Fruit fly (Drosophila melanogaster) whole organism, embryonic: ENCODE results near the gene CG13949.

Source experiments
- ATbp ChIP-seq: fragments of 200-800 bp; sonication (Bioruptor generic); optimal IDR thresholded peaks from 2 replicates; lab custom pipeline; 2017; ENCODE audit warnings: missing biosample characterization, mild to moderate bottlenecking, missing genetic modification characterization, missing genetic modification reagents
- B-H1 ChIP-seq: fragments of 200-800 bp; sonication (Bioruptor generic); IDR thresholded peaks from 3 replicates; pipeline ENCODE4 v1.3.6; 2022; ENCODE audit warnings: missing biosample characterization, missing genetic modification characterization
- CG10267 ChIP-seq: fragments of 200-800 bp; sonication (Bioruptor generic); optimal IDR thresholded peaks from 2 replicates; lab custom pipeline; 2018; ENCODE audit warnings: missing biosample characterization, mild to moderate bottlenecking, missing genetic modification characterization, moderate library complexity
- CG10959 ChIP-seq: fragments of 200-800 bp; sonication (Bioruptor generic); IDR thresholded peaks from 2 replicates; pipeline ENCODE4 v1.3.6; 2022; ENCODE audit warnings: missing biosample characterization, missing genetic modification characterization
- CG10979 ChIP-seq: fragments of 200-800 bp; sonication (Bioruptor generic); optimal IDR thresholded peaks from 2 replicates; lab custom pipeline; 2018; ENCODE audit warnings: missing biosample characterization, mild to moderate bottlenecking, missing genetic modification characterization, moderate library complexity
- CG11560 ChIP-seq: fragments of 200-800 bp; sonication (Bioruptor generic); IDR thresholded peaks from 3 replicates; pipeline ENCODE4 v1.3.6; 2022; ENCODE audit warnings: missing biosample characterization, missing genetic modification characterization
- CG11696 ChIP-seq: fragments of 200-800 bp; sonication (Bioruptor generic); IDR thresholded peaks from 2 replicates; pipeline ENCODE4 v1.3.6; 2022; ENCODE audit warnings: missing biosample characterization, missing genetic modification characterization
- CG12942 ChIP-seq: fragments of 200-800 bp; sonication (Bioruptor generic); optimal IDR thresholded peaks from 3 replicates; lab custom pipeline; 2016; ENCODE audit warnings: missing biosample characterization, missing genetic modification characterization
- CG13424 ChIP-seq: fragments of 200-800 bp; sonication (Bioruptor generic); optimal IDR thresholded peaks from 2 replicates; lab custom pipeline; 2019; ENCODE audit warnings: missing biosample characterization, mild to moderate bottlenecking, missing genetic modification characterization, moderate library complexity
- CG14860 ChIP-seq: fragments of 200-800 bp; sonication (Bioruptor generic); IDR thresholded peaks from 3 replicates; pipeline ENCODE4 v1.3.6; 2022; ENCODE audit warnings: missing biosample characterization, missing genetic modification characterization; ENCODE audit not compliant: partially characterized antibody
- CG15696 ChIP-seq: fragments of 200-800 bp; sonication (Bioruptor generic); optimal IDR thresholded peaks from 2 replicates; lab custom pipeline; 2019; ENCODE audit warnings: missing biosample characterization, mild to moderate bottlenecking, missing genetic modification characterization, moderate library complexity
- CG17328 ChIP-seq: fragments of 200-800 bp; sonication (Bioruptor generic); IDR thresholded peaks from 2 replicates; pipeline ENCODE4 v1.3.6; 2022; ENCODE audit warnings: missing biosample characterization, missing genetic modification characterization
- CG18262 ChIP-seq: fragments of 200-800 bp; optimal IDR thresholded peaks from 3 replicates; lab custom pipeline; 2019; ENCODE audit warnings: missing biosample characterization, mild to moderate bottlenecking, missing genetic modification characterization, moderate library complexity
- CG1832 ChIP-seq: fragments of 200-800 bp; sonication (Bioruptor generic); optimal IDR thresholded peaks from 2 replicates; lab custom pipeline; 2017; ENCODE audit warnings: missing biosample characterization, mild to moderate bottlenecking, missing genetic modification characterization, inconsistent platforms
- CG2120 ChIP-seq: fragments of 200-800 bp; sonication (Bioruptor generic); optimal IDR thresholded peaks from 3 replicates; lab custom pipeline; 2016; ENCODE audit warnings: missing biosample characterization, missing genetic modification characterization
- CG30020 ChIP-seq: fragments of 200-800 bp; optimal IDR thresholded peaks from 2 replicates; lab custom pipeline; 2019; ENCODE audit warnings: missing biosample characterization, mild to moderate bottlenecking, missing genetic modification characterization, moderate library complexity
- CG3281 ChIP-seq: fragments of 200-800 bp; sonication (Bioruptor generic); optimal IDR thresholded peaks from 3 replicates; lab custom pipeline; 2017; ENCODE audit warnings: missing biosample characterization, mild to moderate bottlenecking, missing genetic modification characterization
- CG5953 ChIP-seq: fragments of 200-800 bp; sonication (Bioruptor generic); IDR thresholded peaks from 2 replicates; pipeline ENCODE4 v1.3.6; 2022; ENCODE audit warnings: missing biosample characterization, missing genetic modification characterization
- CG7745 ChIP-seq: fragments of 200-800 bp; sonication (Bioruptor generic); optimal IDR thresholded peaks from 2 replicates; lab custom pipeline; 2018; ENCODE audit warnings: missing biosample characterization, mild to moderate bottlenecking, missing genetic modification characterization, moderate library complexity
- CG9215 ChIP-seq: fragments of 200-800 bp; sonication (Bioruptor generic); IDR thresholded peaks from 2 replicates; pipeline ENCODE4 v1.3.6; 2022; ENCODE audit warnings: missing biosample characterization, missing genetic modification characterization
- CG9797 ChIP-seq: fragments of 200-800 bp; sonication (Bioruptor generic); optimal IDR thresholded peaks from 3 replicates; lab custom pipeline; 2018; ENCODE audit warnings: missing biosample characterization, mild to moderate bottlenecking, missing genetic modification characterization
- CHES-1-like ChIP-seq: fragments of 200-800 bp; sonication (Bioruptor generic); optimal IDR thresholded peaks from 2 replicates; lab custom pipeline; 2016; ENCODE audit warnings: missing biosample characterization, missing genetic modification characterization
- CrebB ChIP-seq: fragments of 200-800 bp; sonication (Bioruptor generic); optimal IDR thresholded peaks from 3 replicates; lab custom pipeline; 2018; ENCODE audit warnings: missing biosample characterization, mild to moderate bottlenecking, missing genetic modification characterization
- Dip2 ChIP-seq: fragments of 200-800 bp; sonication (Bioruptor generic); IDR thresholded peaks from 2 replicates; pipeline ENCODE4 v1.3.6; 2022; ENCODE audit warnings: missing biosample characterization, missing genetic modification characterization
- Doc3 ChIP-seq: fragments of 200-800 bp; sonication (Bioruptor generic); IDR thresholded peaks from 3 replicates; pipeline ENCODE4 v1.3.6; 2022; ENCODE audit warnings: missing biosample characterization, missing genetic modification characterization; ENCODE audit not compliant: partially characterized antibody
- Eip74EF ChIP-seq, 2 experiments: fragments of 200-800 bp in 1 of 2; fragments of >200 bp in 1 of 2; sonication (Bioruptor generic) in 1 of 2; optimal IDR thresholded peaks; 2 replicates each; lab custom pipeline; 2017 to 2019; ENCODE audit warnings: missing biosample characterization in 2 of 2, missing genetic modification characterization in 2 of 2, mild to moderate bottlenecking in 1 of 2, moderate library complexity in 1 of 2
- Lim3 ChIP-seq: fragments of 200-800 bp; sonication (Bioruptor generic); IDR thresholded peaks from 2 replicates; pipeline ENCODE4 v1.3.6; 2022; ENCODE audit warnings: missing biosample characterization, missing genetic modification characterization
- Side ChIP-seq: fragments of 200-800 bp; sonication (Bioruptor generic); optimal IDR thresholded peaks from 2 replicates; lab custom pipeline; 2016; ENCODE audit warnings: missing biosample characterization, missing genetic modification characterization
- Sry-β ChIP-seq: fragments of 200-800 bp; sonication (Bioruptor generic); optimal IDR thresholded peaks from 2 replicates; lab custom pipeline; 2018; ENCODE audit warnings: missing biosample characterization, mild to moderate bottlenecking, missing genetic modification characterization, moderate library complexity
- Vsx1 ChIP-seq: fragments of 200-800 bp; sonication (Bioruptor generic); optimal IDR thresholded peaks from 2 replicates; lab custom pipeline; 2017; ENCODE audit warnings: missing biosample characterization, mild to moderate bottlenecking, missing genetic modification characterization, missing genetic modification reagents
- YL-1 ChIP-seq: fragments of 200-800 bp; sonication (Bioruptor generic); optimal IDR thresholded peaks from 3 replicates; lab custom pipeline; 2017; ENCODE audit warnings: missing biosample characterization, mild to moderate bottlenecking, missing genetic modification characterization
- ara ChIP-seq: fragments of 200-800 bp; sonication (Bioruptor generic); IDR thresholded peaks from 2 replicates; pipeline ENCODE4 v1.3.6; 2022; ENCODE audit warnings: missing biosample characterization, missing genetic modification characterization
- az2 ChIP-seq: fragments of 200-800 bp; sonication (Bioruptor generic); optimal IDR thresholded peaks from 3 replicates; lab custom pipeline; 2016; ENCODE audit warnings: missing biosample characterization, missing genetic modification characterization
- bcd ChIP-seq: fragments of 200-800 bp; sonication (Bioruptor generic); optimal IDR thresholded peaks from 2 replicates; lab custom pipeline; 2017; ENCODE audit warnings: missing biosample characterization, mild to moderate bottlenecking, missing genetic modification characterization
- btn ChIP-seq: fragments of 200-800 bp; sonication (Bioruptor generic); optimal IDR thresholded peaks from 2 replicates; lab custom pipeline; 2016; ENCODE audit warnings: missing biosample characterization, missing genetic modification characterization
- crp ChIP-seq, 2 experiments: fragments of 200-800 bp; sonication (Bioruptor generic); optimal IDR thresholded peaks; 2 replicates in 1 of 2; 3 replicates in 1 of 2; lab custom pipeline; 2017; ENCODE audit warnings: missing biosample characterization in 2 of 2, missing genetic modification characterization in 2 of 2, mild to moderate bottlenecking in 1 of 2, moderate library complexity in 1 of 2
- danr ChIP-seq: fragments of 200-800 bp; sonication (Bioruptor generic); IDR thresholded peaks from 2 replicates; pipeline ENCODE4 v1.3.6; 2022; ENCODE audit warnings: missing biosample characterization, missing genetic modification characterization
- ind ChIP-seq: fragments of 200-800 bp; sonication (Bioruptor generic); optimal IDR thresholded peaks from 3 replicates; lab custom pipeline; 2016; ENCODE audit warnings: missing biosample characterization, missing genetic modification characterization
- jigr1 ChIP-seq: fragments of 200-800 bp; sonication (Bioruptor generic); IDR thresholded peaks from 3 replicates; pipeline ENCODE4 v1.3.6; 2022; ENCODE audit warnings: missing biosample characterization, missing genetic modification characterization
- mirr ChIP-seq: fragments of 200-800 bp; sonication (Bioruptor generic); optimal IDR thresholded peaks from 3 replicates; lab custom pipeline; 2018; ENCODE audit warnings: missing biosample characterization, mild to moderate bottlenecking, missing genetic modification characterization
- nerfin-1 ChIP-seq: fragments of 200-800 bp; sonication (Bioruptor generic); optimal IDR thresholded peaks from 3 replicates; lab custom pipeline; 2019; ENCODE audit warnings: missing biosample characterization, mild to moderate bottlenecking, missing genetic modification characterization, moderate library complexity
- onecut ChIP-seq: fragments of 200-800 bp; sonication (Bioruptor generic); IDR thresholded peaks from 2 replicates; pipeline ENCODE4 v1.3.6; 2022; ENCODE audit warnings: missing biosample characterization, missing genetic modification characterization
- pb ChIP-seq: fragments of 200-800 bp; sonication (Bioruptor generic); optimal IDR thresholded peaks from 3 replicates; lab custom pipeline; 2016; ENCODE audit warnings: missing biosample characterization, missing genetic modification characterization
- phol ChIP-seq: fragments of 200-800 bp; sonication (Bioruptor generic); optimal IDR thresholded peaks from 3 replicates; lab custom pipeline; 2018; ENCODE audit warnings: missing biosample characterization, mild to moderate bottlenecking, missing genetic modification characterization, moderate library complexity
- sc ChIP-seq, 3 experiments: fragments of >200 bp in 2 of 3; fragments of 200-800 bp in 1 of 3; sonication (Bioruptor generic) in 1 of 3; optimal IDR thresholded peaks; 2 replicates in 2 of 3; 3 replicates in 1 of 3; lab custom pipeline; 2017; ENCODE audit warnings: mild to moderate bottlenecking in 1 of 3, missing biosample characterization in 1 of 3, missing genetic modification characterization in 1 of 3, missing genetic modification reagents in 1 of 3
- trem ChIP-seq: fragments of 200-800 bp; optimal IDR thresholded peaks from 3 replicates; lab custom pipeline; 2019; ENCODE audit warnings: missing biosample characterization, mild to moderate bottlenecking, missing genetic modification characterization, moderate library complexity
- trh ChIP-seq: fragments of 200-800 bp; sonication (Bioruptor generic); optimal IDR thresholded peaks from 2 replicates; lab custom pipeline; 2016; ENCODE audit warnings: missing biosample characterization, missing genetic modification characterization
- unc-4 ChIP-seq: fragments of 200-800 bp; sonication (Bioruptor generic); IDR thresholded peaks from 2 replicates; pipeline ENCODE4 v1.3.6; 2022; ENCODE audit warnings: missing biosample characterization, missing genetic modification characterization; ENCODE audit not compliant: partially characterized antibody
- wdn ChIP-seq: fragments of 200-800 bp; sonication (Bioruptor generic); IDR thresholded peaks from 2 replicates; pipeline ENCODE4 v1.3.6; 2022; ENCODE audit warnings: missing biosample characterization, missing genetic modification characterization

The CG13949 gene

dm6 chr2L:867899-868605 is 12.9 kb downstream of the CG13949 start, which contains the start of gene aru (continued):
- peak; percentile 9 for TF ChIP-seq Vsx1 (GFP tag; lab: Kevin White, UChicago)
- no peak for TF ChIP-seq sc (optimal IDR thresholded peaks at IDR 0.05; lab: Kevin White, UChicago)
- no peak for TF ChIP-seq sc (GFP tag; optimal IDR thresholded peaks at IDR 0.05; lab: Kevin White, UChicago)
- peak; percentile 99 for TF ChIP-seq CG11696 (GFP tag; lab: Robert Waterston, UW)
- no peak for TF ChIP-seq Doc3 (GFP tag; lab: Robert Waterston, UW)
- no peak for TF ChIP-seq Dip2 (GFP tag; lab: Robert Waterston, UW)
- TF ChIP-seq CG10267 (tag; lab: Kevin White, UChicago), result peak; percentile 39
- TF ChIP-seq trh (GFP tag; lab: Kevin White, UChicago), result no peak
- no peak for TF ChIP-seq Lim3
- no peak for TF ChIP-seq danr (GFP tag; lab: Robert Waterston, UW)
- no peak for TF ChIP-seq btn
- peak; percentile 61 for TF ChIP-seq CG1832 (GFP tag; lab: Kevin White, UChicago)
- no peak for TF ChIP-seq Side (GFP tag; lab: Kevin White, UChicago)
- TF ChIP-seq CG14860 (GFP tag; lab: Robert Waterston, UW), result no peak
- TF ChIP-seq CG12942, result no peak
- no peak for TF ChIP-seq nerfin-1 (tag; lab: Kevin White, UChicago)
- TF ChIP-seq onecut (GFP tag; lab: Robert Waterston, UW), result no peak
- peak; percentile 26 for TF ChIP-seq phol (tag; lab: Kevin White, UChicago)
- peak; percentile 41 for TF ChIP-seq ATbp
- peak; percentile 11 for TF ChIP-seq CHES-1-like (GFP tag; lab: Kevin White, UChicago)
- no peak for TF ChIP-seq CG11560 (tag; lab: Robert Waterston, UW)
- peak; percentile 27 for TF ChIP-seq YL-1 (GFP tag; lab: Kevin White, UChicago)
- no peak for TF ChIP-seq az2 (GFP tag; lab: Kevin White, UChicago)
- TF ChIP-seq Eip74EF (GFP tag; optimal IDR thresholded peaks at IDR 0.05; lab: Kevin White, UChicago), result peak in 1 of 2 experiments; percentile 31
- TF ChIP-seq crp (GFP tag; optimal IDR thresholded peaks at IDR 0.05; lab: Kevin White, UChicago), result no peak
- TF ChIP-seq CG9215 (GFP tag; lab: Robert Waterston, UW), result no peak
- no peak for TF ChIP-seq CG10959 (GFP tag; lab: Robert Waterston, UW)
- TF ChIP-seq CG10979 (tag; lab: Kevin White, UChicago), result peak; percentile 31
- no peak for TF ChIP-seq mirr (GFP tag; lab: Kevin White, UChicago)
- peak; percentile 34 for TF ChIP-seq CG13424
- no peak; the same call in 2 of the 3 replicates for TF ChIP-seq B-H1 (GFP tag; lab: Robert Waterston, UW)
- TF ChIP-seq trem (tag; lab: Kevin White, UChicago), result peak; percentile 12
- no peak for TF ChIP-seq ind (GFP tag; lab: Kevin White, UChicago)
- TF ChIP-seq ara (GFP tag; lab: Robert Waterston, UW), result no peak
- no peak for TF ChIP-seq CG15696 (tag; lab: Kevin White, UChicago)
- peak; percentile 35 for TF ChIP-seq CG7745 (tag; lab: Kevin White, UChicago)
- no peak for TF ChIP-seq CG30020 (tag; lab: Kevin White, UChicago)
- no peak for TF ChIP-seq jigr1 (GFP tag; lab: Robert Waterston, UW)
- TF ChIP-seq pb (GFP tag; lab: Kevin White, UChicago), result no peak
- 0 out of 2 replicates have a peak, but pooled peaks have one; percentile 13 for TF ChIP-seq unc-4
- no peak for TF ChIP-seq bcd
- TF ChIP-seq wdn (GFP tag; lab: Robert Waterston, UW), result no peak
- TF ChIP-seq CrebB (tag; lab: Kevin White, UChicago), result no peak
- TF ChIP-seq CG3281 (GFP tag; lab: Kevin White, UChicago), result peak; percentile 42
- TF ChIP-seq CG5953 (GFP tag; lab: Robert Waterston, UW), result no peak
- no peak for TF ChIP-seq CG2120 (GFP tag; lab: Kevin White, UChicago)
- TF ChIP-seq CG17328 (GFP tag; lab: Robert Waterston, UW), result peak; percentile 24; the same call in 1 of the 2 replicates
- TF ChIP-seq CG18262 (tag; lab: Kevin White, UChicago), result peak; percentile 45
- no peak for TF ChIP-seq Sry-β (GFP tag; lab: Kevin White, UChicago)
- TF ChIP-seq CG9797 (GFP tag; lab: Kevin White, UChicago), result no peak
